Fruit fly (Drosophila melanogaster): ENCODE measurements around the gene viaf.

Gene viaf

DNA sequence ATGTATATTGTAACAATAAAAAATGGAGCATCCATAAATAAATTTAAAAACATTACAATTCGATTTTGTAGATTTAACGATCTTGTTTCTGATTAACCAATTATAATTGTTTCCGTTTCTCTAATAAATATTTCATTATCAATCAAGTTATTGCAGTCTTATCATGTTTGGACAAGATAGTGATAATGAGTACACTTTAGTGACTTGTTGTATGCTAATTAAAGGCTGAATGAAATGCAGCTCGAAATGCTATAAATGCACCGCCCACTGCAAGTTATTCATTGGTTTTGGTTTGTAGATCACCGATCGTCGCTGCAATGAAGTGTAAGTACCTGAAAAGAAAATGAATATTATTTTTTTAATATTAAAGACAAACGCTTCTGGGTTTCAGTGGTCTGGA is 18.4 kb downstream of the viaf start, which contains the start of gene CG14125:
CG14125 (plus strand) TSS at position 301 of the 400 bp plus-strand sequence.
- TF ChIP-seq spab (GFP tag; optimal IDR thresholded peaks at IDR 0.05) (no peak), ss (GFP tag; optimal IDR thresholded peaks at IDR 0.05) (no peak), Ets96B (tag; optimal IDR thresholded peaks at IDR 0.05) (no peak), CG11294 (GFP tag; IDR thresholded peaks at IDR 0.05) (no peak), Eip93F (GFP tag; optimal IDR thresholded peaks at IDR 0.05) (no peak), achi (GFP tag; optimal IDR thresholded peaks at IDR 0.05) (no peak), CG10669 (GFP tag; optimal IDR thresholded peaks at IDR 0.05) (no peak), topi (GFP tag; optimal IDR thresholded peaks at IDR 0.05) (no peak)

dm6 chr3L:11973690-11974089 is 19.3 kb downstream of the viaf start, which contains the start of gene CG42397:
Gene CG42397 (minus strand): TSS chr3L:11973790.
- TF ChIP-seq CG34406 (GFP tag; optimal IDR thresholded peaks at IDR 0.05) (no peak), fkh (GFP tag; optimal IDR thresholded peaks at IDR 0.05) (no peak), CG16779 (tag; optimal IDR thresholded peaks at IDR 0.05) (no peak), CG9139 (GFP tag; optimal IDR thresholded peaks at IDR 0.05) (no peak), Eip78C (GFP tag) (no peak), CG15336 (GFP tag; IDR thresholded peaks at IDR 0.05) (no peak), CG8632 (GFP tag; optimal IDR thresholded peaks at IDR 0.05) (no peak), acj6 (GFP tag; optimal IDR thresholded peaks at IDR 0.05) (no peak), OdsH (GFP tag; optimal IDR thresholded peaks at IDR 0.05) (no peak), CG6792 (GFP tag; optimal IDR thresholded peaks at IDR 0.05) (no peak), topi (GFP tag; optimal IDR thresholded peaks at IDR 0.05) (no peak), Blimp-1 (GFP tag; optimal IDR thresholded peaks at IDR 0.05) (no peak), esn (GFP tag; optimal IDR thresholded peaks at IDR 0.05) (no peak), fd59A (GFP tag; optimal IDR thresholded peaks at IDR 0.05) (no peak), CG31627 (GFP tag; optimal IDR thresholded peaks at IDR 0.05) (no peak), eg (GFP tag; IDR thresholded peaks at IDR 0.05) (no peak), Sox15 (GFP tag; optimal IDR thresholded peaks at IDR 0.05) (no peak)

DNA sequence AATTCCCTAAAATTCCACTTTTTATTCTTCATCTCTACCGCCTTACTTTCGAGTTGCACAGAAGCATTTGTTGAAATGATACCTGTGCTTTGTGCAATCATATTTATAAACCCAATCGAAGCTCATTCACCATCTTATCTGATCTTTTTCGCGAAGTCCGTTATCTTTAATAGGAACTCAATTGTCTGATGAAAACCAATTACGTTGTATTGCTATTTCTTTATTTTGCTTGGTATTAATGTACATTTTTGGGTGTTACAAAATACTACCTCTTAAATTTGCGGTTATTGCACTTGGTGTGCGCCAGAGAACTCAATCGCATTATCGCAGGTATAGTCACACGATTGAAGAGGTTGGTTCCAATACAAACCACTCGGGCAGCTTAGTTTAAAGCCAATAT is 20.1 kb downstream of the viaf start, which contains the start of gene Muc68E:
Muc68E (minus strand) TSS at position 101 of the 400 bp plus-strand sequence.
- peak; percentile 68 for TF ChIP-seq vri (GFP tag; optimal IDR thresholded peaks at IDR 0.05)
- TF ChIP-seq CG3919 (GFP tag; optimal IDR thresholded peaks at IDR 0.05) = no peak

- no peak for TF ChIP-seq CG1621 (tag; optimal IDR thresholded peaks at IDR 0.05)
- peak; percentile 48 for TF ChIP-seq svp (GFP tag)
These were observed 26.9 kb downstream of the viaf start, which contains the start of gene prc for dm6 chr3L:11966104-11966503. Gene prc (minus strand): TSS chr3L:11966131.

DNA sequence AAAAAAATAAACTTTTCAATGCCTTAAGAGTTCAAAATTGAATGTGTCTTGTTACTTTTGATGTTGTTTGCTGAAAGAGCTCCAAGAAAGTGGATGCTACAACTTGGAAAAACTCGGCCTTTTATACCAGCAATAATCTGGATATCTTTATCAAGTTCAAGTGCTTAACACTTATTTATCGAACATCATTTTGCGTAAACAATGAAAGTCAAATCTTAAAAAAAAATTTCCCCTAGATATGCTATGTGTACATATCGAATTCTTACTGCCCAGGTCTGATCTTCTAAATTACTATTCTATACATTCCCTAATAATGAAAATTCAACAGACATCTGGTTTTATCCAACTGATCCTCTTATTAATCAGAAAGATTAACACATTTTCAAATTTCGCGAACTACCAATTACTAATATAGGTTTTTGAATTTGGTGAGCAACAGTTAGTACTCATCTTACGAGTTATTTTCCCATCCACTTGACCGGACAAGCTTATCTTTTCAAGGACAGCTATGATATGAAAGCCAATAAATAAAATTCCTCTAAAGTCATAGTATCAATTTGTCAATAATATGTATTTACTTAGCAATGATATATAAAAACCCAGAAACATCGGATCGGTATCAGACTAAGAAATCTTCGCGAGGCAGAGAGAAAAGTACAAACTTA is 35.2 kb downstream of the viaf start, which contains the start of the genes CG11570 and CG43294:
CG11570 (minus strand) TSS at position 101 of the 665 bp plus-strand sequence.
CG43294 (plus strand) TSS at position 615 of the 665 bp plus-strand sequence.
- TF ChIP-seq achi (GFP tag; optimal IDR thresholded peaks at IDR 0.05) = no peak
- no peak for TF ChIP-seq CG6854 (GFP tag; optimal IDR thresholded peaks at IDR 0.05)

DNA sequence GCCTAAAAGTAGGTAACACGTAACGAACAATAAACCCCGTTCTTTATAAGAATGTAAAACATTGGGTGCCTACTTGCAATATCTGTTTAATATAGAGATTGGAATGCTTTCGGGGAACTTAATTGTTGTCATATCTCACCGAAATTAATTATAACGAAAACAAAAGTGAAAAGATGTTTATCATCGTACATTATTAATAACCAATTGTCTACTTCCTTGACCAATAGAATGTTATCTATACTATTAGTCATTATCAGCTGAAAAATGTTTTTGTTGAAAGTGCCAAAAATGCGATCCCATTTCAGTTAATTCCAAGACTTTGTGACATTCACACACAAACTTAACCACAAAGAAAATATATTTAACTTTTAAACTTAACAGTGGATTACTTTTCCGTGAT is 39.2 kb downstream of the viaf start, which contains the start of gene CG7248:
CG7248 (plus strand) TSS at position 301 of the 400 bp plus-strand sequence.
- TF ChIP-seq CG6808 (GFP tag; optimal IDR thresholded peaks at IDR 0.05) (no peak), esn (GFP tag; optimal IDR thresholded peaks at IDR 0.05) (no peak), CG15336 (GFP tag; IDR thresholded peaks at IDR 0.05) (no peak), Lpt (GFP tag; optimal IDR thresholded peaks at IDR 0.05) (no peak)

All from whole organism, prepupa.